Worm (Caenorhabditis elegans): ENCODE results near the gene C47E8.1.

The C47E8.1 gene

ce11 chrV:14707958-14708357, 42.1 kb downstream of the C47E8.1 start, which contains the start of gene R08A2.9:
TSS of gene R08A2.9 (plus strand) at chrV:14708258.
- no peak for TF ChIP-seq nhr-237 (tag; optimal IDR thresholded peaks at IDR 0.05)
- TF ChIP-seq ama-1 (optimal IDR thresholded peaks at IDR 0.05): no peak
- TF ChIP-seq unc-39 (tag; optimal IDR thresholded peaks at IDR 0.05): no peak
- TF ChIP-seq nhr-6 (tag; optimal IDR thresholded peaks at IDR 0.05): no peak
- TF ChIP-seq unc-62 (GFP tag; optimal IDR thresholded peaks at IDR 0.05): no peak
- no peak for TF ChIP-seq dmd-4 (tag; optimal IDR thresholded peaks at IDR 0.05)
- TF ChIP-seq C34F6.9 (tag; optimal IDR thresholded peaks at IDR 0.05): no peak
- TF ChIP-seq Y55F3AM.14 (GFP tag; optimal IDR thresholded peaks at IDR 0.05): no peak
- no peak for TF ChIP-seq elt-3 (tag; optimal IDR thresholded peaks at IDR 0.05)
- no peak for TF ChIP-seq ceh-82 (tag; optimal IDR thresholded peaks at IDR 0.05)
- no peak for TF ChIP-seq ZK546.5 (tag; optimal IDR thresholded peaks at IDR 0.05)
- no peak for TF ChIP-seq ceh-16 (tag; optimal IDR thresholded peaks at IDR 0.05)
- TF ChIP-seq ztf-11 (tag; optimal IDR thresholded peaks at IDR 0.05): no peak

DNA sequence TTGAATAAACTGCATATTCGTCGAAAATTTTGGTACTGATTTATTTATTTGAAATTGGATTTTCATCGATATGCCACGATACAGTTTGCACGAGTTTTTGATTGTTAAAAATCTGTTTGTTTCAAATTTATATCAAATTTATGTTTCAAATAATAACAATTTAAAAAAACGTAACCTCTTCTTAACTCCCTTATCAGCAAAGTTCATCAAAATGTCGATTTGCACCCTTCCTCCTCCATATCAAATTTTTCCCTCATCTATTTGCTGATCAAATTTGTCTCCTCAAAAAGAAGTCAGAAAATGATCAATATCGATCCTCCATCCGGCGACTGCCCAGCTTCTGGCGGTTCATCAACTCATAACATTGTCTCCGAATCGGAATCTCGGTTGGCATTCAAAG, 45.2 kb downstream of the C47E8.1 start, which contains the start of gene ssp-33:
TSS of gene ssp-33 (plus strand) at position 301 of the 400 bp plus-strand sequence.
- TF ChIP-seq nhr-11 (tag; optimal IDR thresholded peaks at IDR 0.05) (no peak), unc-62 (GFP tag; optimal IDR thresholded peaks at IDR 0.05) (no peak), nhr-77 (tag; optimal IDR thresholded peaks at IDR 0.05) (no peak), sma-9 (GFP tag; optimal IDR thresholded peaks at IDR 0.05) (no peak), sma-9 (tag; optimal IDR thresholded peaks at IDR 0.05) (no peak), lin-39 (tag; optimal IDR thresholded peaks at IDR 0.05) (no peak), nhr-129 (tag; optimal IDR thresholded peaks at IDR 0.05) (no peak), egl-27 (tag; optimal IDR thresholded peaks at IDR 0.05) (no peak), crh-2 (tag; optimal IDR thresholded peaks at IDR 0.05) (no peak), aly-2 (tag; optimal IDR thresholded peaks at IDR 0.05) (no peak)

- no peak for TF ChIP-seq sem-4 (tag; optimal IDR thresholded peaks at IDR 0.05)
- TF ChIP-seq snpc-4 (tag; optimal IDR thresholded peaks at IDR 0.05): no peak
- no peak for TF ChIP-seq nhr-77 (tag; optimal IDR thresholded peaks at IDR 0.05)
- no peak for TF ChIP-seq dmd-4 (tag; optimal IDR thresholded peaks at IDR 0.05)
- no peak for TF ChIP-seq nhr-129 (tag; optimal IDR thresholded peaks at IDR 0.05)
- TF ChIP-seq ztf-1 (GFP tag; conservative IDR thresholded peaks at IDR 0.05): no peak
- TF ChIP-seq nhr-11 (tag; optimal IDR thresholded peaks at IDR 0.05): no peak
- no peak for TF ChIP-seq mbf-1 (tag; optimal IDR thresholded peaks at IDR 0.05)
- no peak for TF ChIP-seq zag-1 (tag; optimal IDR thresholded peaks at IDR 0.05)
- TF ChIP-seq mdl-1 (tag; optimal IDR thresholded peaks at IDR 0.05): no peak
- TF ChIP-seq nhr-23 (tag; optimal IDR thresholded peaks at IDR 0.05): no peak
- TF ChIP-seq blmp-1 (tag; optimal IDR thresholded peaks at IDR 0.05; ENCODE audit: insufficient read depth): no peak
- TF ChIP-seq aly-2 (tag; optimal IDR thresholded peaks at IDR 0.05): no peak
- no peak for TF ChIP-seq nhr-21 (tag; optimal IDR thresholded peaks at IDR 0.05)
Observed at ce11 chrV:14712316-14712715, 46.5 kb downstream of the C47E8.1 start, which contains the start of gene R08A2.5. TSS of gene R08A2.5 (plus strand) at chrV:14712616.

- TF ChIP-seq alr-1 (tag; optimal IDR thresholded peaks at IDR 0.05): no peak
- no peak for TF ChIP-seq ZK546.5 (tag; optimal IDR thresholded peaks at IDR 0.05)
- TF ChIP-seq mdl-1 (tag; optimal IDR thresholded peaks at IDR 0.05): no peak
Observed at ce11 chrV:14715608-14716007, 49.8 kb downstream of the C47E8.1 start, which contains the start of gene R08A2.2. TSS of gene R08A2.2 (minus strand) at chrV:14715708.

ce11 chrV:14716114-14716513, 50.3 kb downstream of the C47E8.1 start, which contains the start of gene fbxa-147:
TSS of gene fbxa-147 (plus strand) at chrV:14716499.
- no peak for TF ChIP-seq sma-9 (GFP tag; optimal IDR thresholded peaks at IDR 0.05)
- TF ChIP-seq sma-9 (tag; optimal IDR thresholded peaks at IDR 0.05): no peak
- TF ChIP-seq unc-62 (GFP tag; optimal IDR thresholded peaks at IDR 0.05): no peak
- TF ChIP-seq elt-1 (tag; optimal IDR thresholded peaks at IDR 0.05): no peak
- TF ChIP-seq ceh-82 (tag; optimal IDR thresholded peaks at IDR 0.05): no peak
- TF ChIP-seq lin-13 (GFP tag; optimal IDR thresholded peaks at IDR 0.05): no peak
- TF ChIP-seq fos-1 (tag; optimal IDR thresholded peaks at IDR 0.05): no peak
- no peak for TF ChIP-seq dmd-4 (tag; optimal IDR thresholded peaks at IDR 0.05)
- TF ChIP-seq lin-11 (tag; optimal IDR thresholded peaks at IDR 0.05): no peak
- no peak for TF ChIP-seq lsy-2 (tag; optimal IDR thresholded peaks at IDR 0.05)
- TF ChIP-seq nhr-77 (tag; optimal IDR thresholded peaks at IDR 0.05): no peak
- TF ChIP-seq sem-4 (tag; optimal IDR thresholded peaks at IDR 0.05): no peak
- TF ChIP-seq nhr-12 (tag; optimal IDR thresholded peaks at IDR 0.05): no peak
- no peak for TF ChIP-seq nhr-21 (tag; optimal IDR thresholded peaks at IDR 0.05)
- TF ChIP-seq alr-1 (tag; optimal IDR thresholded peaks at IDR 0.05): no peak
- no peak for TF ChIP-seq peb-1 (tag; optimal IDR thresholded peaks at IDR 0.05)
- TF ChIP-seq zag-1 (tag; optimal IDR thresholded peaks at IDR 0.05): no peak
- no peak for TF ChIP-seq ama-1 (optimal IDR thresholded peaks at IDR 0.05)
